Worm (Caenorhabditis elegans): ENCODE measurements around the gene F21D5.7.

Gene F21D5.7

ce11 chrIV:8748967-8749366 is 5.5 kb upstream of the F21D5.7 start:
- TF ChIP-seq F13H6.1 (tag; optimal IDR thresholded peaks at IDR 0.05) (no peak), ceh-16 (tag; optimal IDR thresholded peaks at IDR 0.05) (no peak), nhr-23 (tag; optimal IDR thresholded peaks at IDR 0.05) (no peak), lin-39 (tag; optimal IDR thresholded peaks at IDR 0.05) (no peak), skn-1 (tag; optimal IDR thresholded peaks at IDR 0.05) (no peak), nhr-12 (tag; optimal IDR thresholded peaks at IDR 0.05) (no peak)

ce11 chrIV:8745591-8746302 is 2.2 kb upstream of the F21D5.7 start, which contains the start of the genes F20C5.7 and parg-1:
Gene F20C5.7, minus strand, starts transcription at chrIV:8745691.
Gene parg-1, plus strand, starts transcription at chrIV:8746252.
- TF ChIP-seq gmeb-1 (tag; optimal IDR thresholded peaks at IDR 0.05) (no peak), F13H6.1 (tag; optimal IDR thresholded peaks at IDR 0.05) (no peak), unc-55 (GFP tag; optimal IDR thresholded peaks at IDR 0.05) (no peak), Y55F3AM.14 (GFP tag; optimal IDR thresholded peaks at IDR 0.05) (no peak), nhr-77 (tag; optimal IDR thresholded peaks at IDR 0.05) (no peak), elt-3 (tag; optimal IDR thresholded peaks at IDR 0.05) (no peak), ztf-1 (GFP tag; conservative IDR thresholded peaks at IDR 0.05) (no peak), nhr-23 (tag; optimal IDR thresholded peaks at IDR 0.05) (no peak)

ce11 chrIV:8740952-8741438 is 2.5 kb downstream of the F21D5.7 start, which contains the start of gene F21D5.6:
Gene F21D5.6, minus strand, starts transcription at chrIV:8741388.
- TF ChIP-seq skn-1 (tag; optimal IDR thresholded peaks at IDR 0.05) = no peak
- no peak for TF ChIP-seq nhr-25 (tag; optimal IDR thresholded peaks at IDR 0.05)
- no peak for TF ChIP-seq nhr-129 (tag; optimal IDR thresholded peaks at IDR 0.05)
- TF ChIP-seq zag-1 (tag; optimal IDR thresholded peaks at IDR 0.05) = no peak
- TF ChIP-seq nhr-11 (tag; optimal IDR thresholded peaks at IDR 0.05) = no peak
- TF ChIP-seq alr-1 (tag; optimal IDR thresholded peaks at IDR 0.05) = no peak
- TF ChIP-seq sma-9 (GFP tag; optimal IDR thresholded peaks at IDR 0.05) = no peak
- TF ChIP-seq sma-9 (tag; optimal IDR thresholded peaks at IDR 0.05) = no peak
- TF ChIP-seq snpc-4 (tag; optimal IDR thresholded peaks at IDR 0.05) = no peak
- TF ChIP-seq blmp-1 (tag; optimal IDR thresholded peaks at IDR 0.05; ENCODE audit: insufficient read depth) = no peak
- no peak for TF ChIP-seq nhr-21 (tag; optimal IDR thresholded peaks at IDR 0.05)
- no peak for TF ChIP-seq C34F6.9 (tag; optimal IDR thresholded peaks at IDR 0.05)
- no peak for TF ChIP-seq nhr-77 (tag; optimal IDR thresholded peaks at IDR 0.05)
- no peak for TF ChIP-seq mdl-1 (tag; optimal IDR thresholded peaks at IDR 0.05)
- TF ChIP-seq ceh-82 (tag; optimal IDR thresholded peaks at IDR 0.05) = no peak
- TF ChIP-seq lsy-2 (tag; optimal IDR thresholded peaks at IDR 0.05) = no peak

ce11 chrIV:8739926-8740325 is 3.6 kb downstream of the F21D5.7 start, which contains the start of gene mrps-33:
Gene mrps-33, minus strand, starts transcription at chrIV:8740026.
- TF ChIP-seq fos-1 (tag; optimal IDR thresholded peaks at IDR 0.05) (no peak), nhr-77 (tag; optimal IDR thresholded peaks at IDR 0.05) (no peak), mdl-1 (tag; optimal IDR thresholded peaks at IDR 0.05) (no peak), sma-3 (GFP tag; optimal IDR thresholded peaks at IDR 0.05) (no peak), lin-39 (tag; optimal IDR thresholded peaks at IDR 0.05) (no peak), zag-1 (tag; optimal IDR thresholded peaks at IDR 0.05) (no peak), ztf-4 (tag; optimal IDR thresholded peaks at IDR 0.05) (no peak), unc-55 (GFP tag; optimal IDR thresholded peaks at IDR 0.05) (no peak), nhr-25 (tag; optimal IDR thresholded peaks at IDR 0.05) (no peak), nhr-129 (tag; optimal IDR thresholded peaks at IDR 0.05) (no peak)

ce11 chrIV:8739294-8739693 is 4.2 kb downstream of the F21D5.7 start, which contains the start of gene F21D5.5:
Gene F21D5.5, minus strand, starts transcription at chrIV:8739394.
- TF ChIP-seq skn-1 (tag; optimal IDR thresholded peaks at IDR 0.05) = no peak
- no peak for TF ChIP-seq blmp-1 (tag; optimal IDR thresholded peaks at IDR 0.05; ENCODE audit: insufficient read depth)
- no peak for TF ChIP-seq ceh-16 (tag; optimal IDR thresholded peaks at IDR 0.05)
- TF ChIP-seq unc-39 (tag; optimal IDR thresholded peaks at IDR 0.05) = no peak
- no peak for TF ChIP-seq unc-55 (GFP tag; optimal IDR thresholded peaks at IDR 0.05)
- no peak for TF ChIP-seq nhr-25 (tag; optimal IDR thresholded peaks at IDR 0.05)
- TF ChIP-seq elt-1 (tag; optimal IDR thresholded peaks at IDR 0.05) = no peak

ce11 chrIV:8737787-8738186 is 5.7 kb downstream of the F21D5.7 start, which contains the start of gene F21D5.4:
Gene F21D5.4, plus strand, starts transcription at chrIV:8738087.
- TF ChIP-seq nhr-10 (tag; optimal IDR thresholded peaks at IDR 0.05) (no peak), ztf-4 (tag; optimal IDR thresholded peaks at IDR 0.05) (no peak), ama-1 (optimal IDR thresholded peaks at IDR 0.05) (no peak), egl-27 (tag; optimal IDR thresholded peaks at IDR 0.05) (no peak), Y55F3AM.14 (GFP tag; optimal IDR thresholded peaks at IDR 0.05) (no peak), lsy-2 (tag; optimal IDR thresholded peaks at IDR 0.05) (no peak), sem-4 (tag; optimal IDR thresholded peaks at IDR 0.05) (no peak), mab-5 (tag; optimal IDR thresholded peaks at IDR 0.05) (no peak), mdl-1 (tag; optimal IDR thresholded peaks at IDR 0.05) (no peak), alr-1 (tag; optimal IDR thresholded peaks at IDR 0.05) (no peak), lin-13 (GFP tag; optimal IDR thresholded peaks at IDR 0.05) (no peak), unc-39 (tag; optimal IDR thresholded peaks at IDR 0.05) (no peak), sma-3 (GFP tag; optimal IDR thresholded peaks at IDR 0.05) (no peak), skn-1 (tag; optimal IDR thresholded peaks at IDR 0.05) (no peak), F13H6.1 (tag; optimal IDR thresholded peaks at IDR 0.05) (no peak), sma-9 (GFP tag; optimal IDR thresholded peaks at IDR 0.05) (no peak), sma-9 (tag; optimal IDR thresholded peaks at IDR 0.05) (no peak), lin-39 (tag; optimal IDR thresholded peaks at IDR 0.05) (no peak)

All from whole organism, L2 larva.